Worm (Caenorhabditis elegans) whole organism, L2 larva: ENCODE results near the gene col-8.
A peak's percentile ranks its signal among the peaks of the same experiment; 100 is the strongest.

ENCODE experiments used
- C34F6.9 ChIP-seq: fragments of 150-350 bp; optimal IDR thresholded peaks from 2 replicates; lab custom pipeline; 2014; ENCODE audit warnings: missing biosample characterization, missing genetic modification characterization
- F13H6.1 ChIP-seq: sonication (generic microtip); optimal IDR thresholded peaks from 2 replicates; lab custom pipeline; 2016; ENCODE audit warnings: missing genetic modification characterization, missing compliant biosample characterization
- R02D3.7 ChIP-seq: fragments of 150-350 bp; optimal IDR thresholded peaks from 2 replicates; lab custom pipeline; 2014; ENCODE audit warnings: missing biosample characterization, missing genetic modification characterization
- ZK546.5 ChIP-seq: sonication (generic microtip); optimal IDR thresholded peaks from 2 replicates; lab custom pipeline; 2017; ENCODE audit warnings: missing biosample characterization, missing genetic modification characterization
- alr-1 ChIP-seq: fragments of 150-350 bp; optimal IDR thresholded peaks from 2 replicates; lab custom pipeline; 2014; ENCODE audit warnings: missing biosample characterization, missing genetic modification characterization
- ama-1 ChIP-seq: fragments of 150-350 bp; optimal IDR thresholded peaks from 2 replicates; lab custom pipeline; 2018; ENCODE audit warnings: inconsistent platforms
- blmp-1 ChIP-seq: sonication (generic microtip); optimal IDR thresholded peaks from 2 replicates; lab custom pipeline; 2017; ENCODE audit warnings: missing genetic modification characterization, mild to moderate bottlenecking, missing compliant biosample characterization, antibody characterized with exemption, moderate library complexity; ENCODE audit not compliant: insufficient read depth
- ceh-16 ChIP-seq: fragments of 150-350 bp; optimal IDR thresholded peaks from 2 replicates; lab custom pipeline; 2014; ENCODE audit warnings: missing biosample characterization, missing genetic modification characterization
- ceh-82 ChIP-seq: fragments of 150-350 bp; optimal IDR thresholded peaks from 2 replicates; lab custom pipeline; 2014; ENCODE audit warnings: missing biosample characterization, missing genetic modification characterization
- crh-2 ChIP-seq: sonication (generic microtip); optimal IDR thresholded peaks from 2 replicates; lab custom pipeline; 2017; ENCODE audit warnings: missing biosample characterization, missing genetic modification characterization
- dmd-4 ChIP-seq: sonication (generic microtip); optimal IDR thresholded peaks from 2 replicates; lab custom pipeline; 2017; ENCODE audit warnings: missing biosample characterization, missing genetic modification characterization
- egl-27 ChIP-seq: sonication (generic microtip); optimal IDR thresholded peaks from 3 replicates; lab custom pipeline; 2017; ENCODE audit warnings: missing biosample characterization, missing genetic modification reagents, missing genetic modification characterization
- elt-1 ChIP-seq: fragments of 150-350 bp; optimal IDR thresholded peaks from 2 replicates; lab custom pipeline; 2014; ENCODE audit warnings: missing biosample characterization, missing genetic modification characterization
- elt-3 ChIP-seq: sonication (generic microtip); optimal IDR thresholded peaks from 2 replicates; lab custom pipeline; 2017; ENCODE audit warnings: missing biosample characterization, missing genetic modification characterization
- fos-1 ChIP-seq: fragments of 150-350 bp; optimal IDR thresholded peaks from 2 replicates; lab custom pipeline; 2014; ENCODE audit warnings: missing biosample characterization, missing genetic modification characterization
- gmeb-1 ChIP-seq: fragments of 150-350 bp; optimal IDR thresholded peaks from 2 replicates; lab custom pipeline; 2014; ENCODE audit warnings: missing biosample characterization, missing genetic modification characterization
- lin-13 ChIP-seq: fragments of 150-350 bp; optimal IDR thresholded peaks from 2 replicates; lab custom pipeline; 2014; ENCODE audit warnings: missing biosample characterization, missing genetic modification reagents, missing genetic modification characterization
- lsy-2 ChIP-seq, 2 experiments: fragments of 150-350 bp in 1 of 2; sonication (generic microtip) in 1 of 2; optimal IDR thresholded peaks; 2 replicates each; lab custom pipeline; 2014 to 2017; ENCODE audit warnings: missing biosample characterization in 2 of 2, missing genetic modification characterization in 2 of 2
- mab-5 ChIP-seq: fragments of 150-350 bp; optimal IDR thresholded peaks from 2 replicates; lab custom pipeline; 2014; ENCODE audit warnings: missing biosample characterization, missing genetic modification characterization
- mbf-1 ChIP-seq: sonication (generic microtip); optimal IDR thresholded peaks from 2 replicates; lab custom pipeline; 2017; ENCODE audit warnings: missing biosample characterization, missing genetic modification characterization
- nhr-10 ChIP-seq: sonication (generic microtip); optimal IDR thresholded peaks from 2 replicates; lab custom pipeline; 2017; ENCODE audit warnings: missing biosample characterization, missing genetic modification characterization
- nhr-11 ChIP-seq: fragments of 150-350 bp; optimal IDR thresholded peaks from 2 replicates; lab custom pipeline; 2014; ENCODE audit warnings: missing biosample characterization, missing genetic modification characterization
- nhr-129 ChIP-seq: fragments of 150-350 bp; optimal IDR thresholded peaks from 2 replicates; lab custom pipeline; 2014; ENCODE audit warnings: missing biosample characterization, missing genetic modification characterization
- nhr-21 ChIP-seq: fragments of 150-350 bp; optimal IDR thresholded peaks from 2 replicates; lab custom pipeline; 2014; ENCODE audit warnings: missing biosample characterization, missing genetic modification characterization
- nhr-23 ChIP-seq: fragments of 150-350 bp; optimal IDR thresholded peaks from 2 replicates; lab custom pipeline; 2014; ENCODE audit warnings: missing biosample characterization, missing genetic modification reagents, missing genetic modification characterization
- nhr-25 ChIP-seq: fragments of 150-350 bp; sonication (generic microtip); optimal IDR thresholded peaks from 3 replicates; lab custom pipeline; 2014; ENCODE audit warnings: missing biosample characterization, missing genetic modification characterization
- nhr-6 ChIP-seq: fragments of 150-350 bp; optimal IDR thresholded peaks from 2 replicates; lab custom pipeline; 2014; ENCODE audit warnings: missing biosample characterization, missing genetic modification characterization
- nhr-77 ChIP-seq: fragments of 150-350 bp; optimal IDR thresholded peaks from 2 replicates; lab custom pipeline; 2014; ENCODE audit warnings: missing biosample characterization, missing genetic modification characterization
- peb-1 ChIP-seq: fragments of 150-350 bp; optimal IDR thresholded peaks from 2 replicates; lab custom pipeline; 2014; ENCODE audit warnings: missing biosample characterization, missing genetic modification characterization
- sem-4 ChIP-seq: fragments of 150-350 bp; optimal IDR thresholded peaks from 2 replicates; lab custom pipeline; 2014; ENCODE audit warnings: missing biosample characterization, missing genetic modification reagents, missing genetic modification characterization
- sma-3 ChIP-seq: sonication (generic microtip); optimal IDR thresholded peaks from 2 replicates; lab custom pipeline; 2016; ENCODE audit warnings: missing genetic modification reagents, missing genetic modification characterization, missing compliant biosample characterization
- sma-9 ChIP-seq, 2 experiments: fragments of 150-350 bp in 1 of 2; sonication (generic microtip) in 1 of 2; optimal IDR thresholded peaks; 2 replicates each; lab custom pipeline; 2014 to 2016; ENCODE audit warnings: missing genetic modification characterization in 2 of 2, mild to moderate bottlenecking in 1 of 2, missing biosample characterization in 1 of 2, missing compliant biosample characterization in 1 of 2, missing genetic modification reagents in 1 of 2, moderate library complexity in 1 of 2
- snpc-4 ChIP-seq: fragments of 150-350 bp; optimal IDR thresholded peaks from 2 replicates; lab custom pipeline; 2014; ENCODE audit warnings: missing biosample characterization, missing genetic modification characterization
- unc-39 ChIP-seq: fragments of 150-350 bp; optimal IDR thresholded peaks from 2 replicates; lab custom pipeline; 2014; ENCODE audit warnings: missing biosample characterization, missing genetic modification characterization
- unc-55 ChIP-seq: fragments of 150-350 bp; sonication (generic microtip); optimal IDR thresholded peaks from 3 replicates; lab custom pipeline; 2014; ENCODE audit warnings: missing biosample characterization, missing genetic modification reagents, missing genetic modification characterization
- unc-62 ChIP-seq: fragments of 150-350 bp; optimal IDR thresholded peaks from 2 replicates; lab custom pipeline; 2014; ENCODE audit warnings: missing biosample characterization, missing genetic modification reagents, missing genetic modification characterization
- zag-1 ChIP-seq: fragments of 150-350 bp; optimal IDR thresholded peaks from 2 replicates; lab custom pipeline; 2014; ENCODE audit warnings: missing biosample characterization, missing genetic modification characterization
- ztf-1 ChIP-seq: fragments of 200-800 bp; sonication (Bioruptor generic); conservative IDR thresholded peaks from 2 replicates; pipeline ENCODE4 v1.3.6; 2022; ENCODE audit warnings: missing genetic modification characterization, missing compliant biosample characterization
- ztf-11 ChIP-seq: sonication (generic microtip); optimal IDR thresholded peaks from 2 replicates; lab custom pipeline; 2017; ENCODE audit warnings: missing biosample characterization, missing genetic modification characterization

The col-8 gene

DNA sequence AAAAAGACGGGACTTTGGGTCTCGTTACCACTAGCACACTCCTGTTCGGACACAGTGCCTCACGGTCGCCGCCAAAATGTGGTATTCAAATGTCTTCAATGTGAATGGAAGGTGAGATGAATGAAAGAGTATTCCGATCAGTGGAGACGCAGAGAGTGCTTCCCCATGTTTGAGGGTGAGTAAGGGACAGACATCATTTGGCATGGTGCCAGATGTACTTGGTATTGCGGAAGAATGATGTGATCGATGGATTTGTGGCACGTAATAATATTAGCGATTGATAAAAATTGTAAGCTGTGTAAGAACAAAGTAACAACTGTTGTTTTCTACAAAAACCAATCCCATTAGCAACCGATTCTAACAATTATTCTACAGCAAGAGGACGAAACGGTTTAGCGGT, 11.7 kb upstream of the col-8 start:
- TF ChIP-seq nhr-10 (tag; lab: Kevin White, UChicago) (no peak), fos-1 (tag; lab: Kevin White, UChicago) (peak; percentile 3)

DNA sequence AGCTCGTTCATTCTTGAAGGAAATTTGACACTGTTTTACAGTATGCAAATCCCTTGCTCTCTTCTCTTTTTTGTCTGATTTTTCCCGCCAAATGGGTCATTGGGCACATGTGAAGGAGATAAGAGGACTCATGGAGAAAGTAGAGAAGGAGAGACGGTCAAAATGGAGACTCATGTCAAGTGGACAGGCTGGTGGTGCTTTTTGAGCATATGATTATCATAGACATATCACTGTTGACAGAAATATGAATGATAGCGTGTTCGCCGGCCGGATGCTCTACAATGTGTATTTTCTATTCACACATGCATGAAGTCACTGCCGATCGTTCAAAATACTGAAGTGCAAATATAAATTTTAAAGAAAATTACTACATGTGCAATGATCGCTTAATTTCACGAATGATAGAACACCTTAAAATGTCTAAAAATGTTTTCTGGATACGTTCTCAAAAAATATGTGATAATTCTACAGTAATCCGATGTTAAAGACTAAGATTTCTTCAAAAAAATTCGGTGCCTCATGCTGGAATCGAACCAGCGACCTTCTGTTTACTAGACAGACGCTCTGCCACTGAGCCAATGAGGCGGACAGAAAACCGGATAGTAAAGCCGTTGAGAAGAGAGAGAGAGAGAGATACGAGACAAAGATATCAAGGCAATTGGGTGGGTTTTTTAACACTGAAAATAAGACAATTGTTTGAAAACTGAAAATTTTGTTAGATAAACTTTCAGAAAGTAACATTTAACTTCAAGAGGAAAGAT, 9.8 kb upstream of the col-8 start:
- TF ChIP-seq peb-1 (no peak), gmeb-1 (tag; lab: Kevin White, UChicago) (peak; percentile 27), nhr-77 (tag; lab: Kevin White, UChicago) (no peak), nhr-10 (tag; lab: Kevin White, UChicago) (no peak), ceh-16 (no peak), crh-2 (tag; lab: Kevin White, UChicago) (peak; percentile 43), sma-3 (GFP tag; lab: Kevin White, UChicago) (peak; percentile 18), alr-1 (no peak), nhr-23 (tag; lab: Kevin White, UChicago) (no peak), unc-62 (no peak), ama-1 (lab: Kevin White, UChicago) (no peak), lsy-2 (tag; optimal IDR thresholded peaks at IDR 0.05; lab: Kevin White, UChicago) (peak in 1 of 2 experiments; percentile 52), egl-27 (tag; lab: Kevin White, UChicago) (no peak), ZK546.5 (tag; lab: Kevin White, UChicago) (no peak), snpc-4 (tag; lab: Kevin White, UChicago) (peak; percentile 94), R02D3.7 (no peak), zag-1 (tag; lab: Kevin White, UChicago) (no peak), nhr-25 (tag; lab: Kevin White, UChicago) (no peak), C34F6.9 (peak; percentile 19), lin-13 (GFP tag; lab: Kevin White, UChicago) (peak; percentile 27), ztf-1 (no peak), unc-55 (GFP tag; lab: Kevin White, UChicago) (peak; percentile 62), F13H6.1 (tag; lab: Kevin White, UChicago) (peak; percentile 38), sma-9 (GFP tag; optimal IDR thresholded peaks at IDR 0.05; lab: Kevin White, UChicago) (peak; percentile 49), sma-9 (tag; optimal IDR thresholded peaks at IDR 0.05; lab: Kevin White, UChicago) (no peak), nhr-11 (tag; lab: Kevin White, UChicago) (no peak), nhr-129 (peak; percentile 62)

DNA sequence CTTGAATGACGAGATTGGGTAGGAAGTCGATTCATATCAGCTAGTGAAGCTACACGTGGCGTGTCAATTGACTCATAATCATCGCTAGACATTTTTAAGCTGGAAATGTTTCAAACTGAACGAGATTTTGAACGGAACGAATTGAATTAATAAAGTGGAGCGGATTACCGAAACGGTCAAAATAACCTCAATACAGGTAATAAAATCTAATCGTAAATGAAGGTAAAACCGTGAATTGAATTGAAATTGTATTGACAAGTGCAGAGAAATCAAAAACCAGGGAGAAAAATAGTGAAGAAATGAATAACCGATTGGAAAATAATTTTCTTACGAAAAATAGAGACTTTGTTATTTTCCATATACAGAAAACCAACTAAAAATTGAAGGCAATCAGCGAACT, 8.7 kb upstream of the col-8 start, which contains the start of gene cyk-1:
cyk-1 (minus strand) TSS at position 101 of the 400 bp plus-strand sequence.
- no peak for TF ChIP-seq mab-5 (tag; lab: Kevin White, UChicago)
- TF ChIP-seq elt-1: no peak
- TF ChIP-seq nhr-21 (tag; lab: Kevin White, UChicago): no peak
- no peak for TF ChIP-seq nhr-10 (tag; lab: Kevin White, UChicago)

DNA sequence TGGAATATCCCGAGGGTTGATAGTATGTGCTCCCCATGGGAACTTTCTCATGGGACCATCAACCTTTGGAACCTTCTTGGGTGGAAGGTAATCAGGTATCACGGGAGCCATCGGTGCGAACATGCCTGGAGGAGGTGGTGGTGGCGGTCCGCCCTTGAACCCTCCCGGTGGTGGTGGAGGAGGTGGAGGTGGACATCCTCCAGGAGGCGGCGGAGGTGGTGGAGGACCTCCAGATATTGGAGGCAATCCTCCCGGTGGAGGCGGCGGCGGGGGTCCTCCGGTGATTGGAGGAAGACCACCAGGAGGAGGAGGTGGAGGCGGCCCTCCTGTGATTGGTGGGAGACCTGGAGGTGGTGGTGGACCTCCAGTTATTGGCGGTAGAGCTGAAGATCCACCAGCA, 5.4 kb upstream of the col-8 start:
- TF ChIP-seq dmd-4 (tag; lab: Kevin White, UChicago) (no peak), unc-62 (no peak), elt-3 (no peak), blmp-1 (no peak), mbf-1 (tag; lab: Kevin White, UChicago) (no peak), sem-4 (tag; lab: Kevin White, UChicago) (no peak), ceh-82 (no peak), ztf-11 (tag; lab: Kevin White, UChicago) (no peak), snpc-4 (tag; lab: Kevin White, UChicago) (no peak), nhr-10 (tag; lab: Kevin White, UChicago) (no peak), nhr-25 (tag; lab: Kevin White, UChicago) (no peak), unc-39 (no peak), peb-1 (no peak), nhr-6 (tag; lab: Kevin White, UChicago) (no peak), zag-1 (tag; lab: Kevin White, UChicago) (no peak), ama-1 (lab: Kevin White, UChicago) (no peak)
